Fruit fly (Drosophila melanogaster) whole organism, embryonic: Measurements from ENCODE around the gene Col4a1.

Experiments
- Awh ChIP-seq: fragments of 200-800 bp; sonication (Bioruptor generic); IDR thresholded peaks from 2 replicates; pipeline ENCODE4, ENCODE4 v1.3.6; 2022; ENCODE audit warnings: missing biosample characterization, missing genetic modification characterization
- Bgb ChIP-seq: fragments of 200-800 bp; sonication (Bioruptor generic); IDR thresholded peaks from 2 replicates; pipeline ENCODE4 v1.3.6; 2022; ENCODE audit warnings: missing biosample characterization, missing genetic modification characterization; ENCODE audit not compliant: partially characterized antibody
- C15 ChIP-seq: fragments of 200-800 bp; sonication (Bioruptor generic); IDR thresholded peaks from 3 replicates; pipeline ENCODE4 v1.3.6; 2022; ENCODE audit warnings: missing biosample characterization, missing genetic modification characterization
- CG10321 ChIP-seq: fragments of 200-800 bp; sonication (Bioruptor generic); IDR thresholded peaks from 2 replicates; pipeline ENCODE4 v1.3.6; 2022; ENCODE audit warnings: missing biosample characterization, missing genetic modification characterization
- CG10366 ChIP-seq: fragments of 200-800 bp; sonication (Bioruptor generic); IDR thresholded peaks from 2 replicates; pipeline ENCODE4 v1.3.6; 2022; ENCODE audit warnings: missing biosample characterization, missing genetic modification characterization
- CG10431 ChIP-seq: fragments of 200-800 bp; sonication (Bioruptor generic); optimal IDR thresholded peaks from 3 replicates; lab custom pipeline; 2018; ENCODE audit warnings: missing biosample characterization, mild to moderate bottlenecking, missing genetic modification characterization
- CG12391 ChIP-seq: fragments of 200-800 bp; sonication (Bioruptor generic); optimal IDR thresholded peaks from 3 replicates; lab custom pipeline; 2018; ENCODE audit warnings: missing biosample characterization, mild to moderate bottlenecking, missing genetic modification characterization, moderate library complexity
- CG14441 ChIP-seq: fragments of 200-800 bp; sonication (Bioruptor generic); IDR thresholded peaks from 2 replicates; pipeline ENCODE4 v1.3.6; 2022; ENCODE audit warnings: missing biosample characterization, missing genetic modification characterization
- CG14860 ChIP-seq: fragments of 200-800 bp; sonication (Bioruptor generic); IDR thresholded peaks from 3 replicates; pipeline ENCODE4 v1.3.6; 2022; ENCODE audit warnings: missing biosample characterization, missing genetic modification characterization; ENCODE audit not compliant: partially characterized antibody
- CG16815 ChIP-seq: fragments of 200-800 bp; sonication (Bioruptor generic); optimal IDR thresholded peaks from 3 replicates; lab custom pipeline; 2017; ENCODE audit warnings: missing biosample characterization, mild to moderate bottlenecking, missing genetic modification characterization
- CG18262 ChIP-seq: fragments of 200-800 bp; optimal IDR thresholded peaks from 3 replicates; lab custom pipeline; 2019; ENCODE audit warnings: missing biosample characterization, mild to moderate bottlenecking, missing genetic modification characterization, moderate library complexity
- CG5180 ChIP-seq: fragments of 200-800 bp; sonication (Bioruptor generic); optimal IDR thresholded peaks from 3 replicates; lab custom pipeline; 2017; ENCODE audit warnings: missing biosample characterization, missing genetic modification characterization, mild to moderate bottlenecking, moderate library complexity, missing genetic modification reagents
- CG6654 ChIP-seq: fragments of 200-800 bp; sonication (Bioruptor generic); optimal IDR thresholded peaks from 2 replicates; lab custom pipeline; 2017; ENCODE audit warnings: missing biosample characterization, mild to moderate bottlenecking, missing genetic modification characterization
- CG8281 ChIP-seq: fragments of 200-800 bp; sonication (Bioruptor generic); optimal IDR thresholded peaks from 2 replicates; lab custom pipeline; 2018; ENCODE audit warnings: missing biosample characterization, mild to moderate bottlenecking, missing genetic modification characterization, moderate library complexity
- CG9437 ChIP-seq: fragments of 200-800 bp; sonication (Bioruptor generic); optimal IDR thresholded peaks from 2 replicates; lab custom pipeline; 2018; ENCODE audit warnings: missing biosample characterization, mild to moderate bottlenecking, missing genetic modification characterization
- CG9797 ChIP-seq: fragments of 200-800 bp; sonication (Bioruptor generic); optimal IDR thresholded peaks from 3 replicates; lab custom pipeline; 2018; ENCODE audit warnings: missing biosample characterization, mild to moderate bottlenecking, missing genetic modification characterization
- D ChIP-seq, 2 experiments: fragments of 200-800 bp in 1 of 2; fragments of >200 bp in 1 of 2; sonication (Bioruptor generic) in 1 of 2; optimal IDR thresholded peaks; 2 replicates in 1 of 2; 3 replicates in 1 of 2; lab custom pipeline; 2017; ENCODE audit warnings: mild to moderate bottlenecking in 1 of 2, missing biosample characterization in 1 of 2, missing genetic modification characterization in 1 of 2, missing genetic modification reagents in 1 of 2
- Dip3 ChIP-seq: fragments of 200-800 bp; sonication (Bioruptor generic); optimal IDR thresholded peaks from 3 replicates; lab custom pipeline; 2016; ENCODE audit warnings: missing biosample characterization, missing genetic modification characterization
- Doc3 ChIP-seq: fragments of 200-800 bp; sonication (Bioruptor generic); IDR thresholded peaks from 3 replicates; pipeline ENCODE4 v1.3.6; 2022; ENCODE audit warnings: missing biosample characterization, missing genetic modification characterization; ENCODE audit not compliant: partially characterized antibody
- HLH4C ChIP-seq: fragments of 200-800 bp; sonication (Bioruptor generic); IDR thresholded peaks from 3 replicates; pipeline ENCODE4 v1.3.6; 2022; ENCODE audit warnings: missing biosample characterization, missing genetic modification characterization; ENCODE audit not compliant: partially characterized antibody
- Hmx ChIP-seq: fragments of 200-800 bp; sonication (Bioruptor generic); optimal IDR thresholded peaks from 2 replicates; lab custom pipeline; 2016; ENCODE audit warnings: missing biosample characterization, missing genetic modification characterization
- Hr78 ChIP-seq, 2 experiments: fragments of 200-800 bp in 1 of 2; fragments of >200 bp in 1 of 2; sonication (Bioruptor generic) in 1 of 2; optimal IDR thresholded peaks; 2 replicates each; lab custom pipeline; 2017 to 2019; ENCODE audit warnings: missing biosample characterization in 2 of 2, missing genetic modification characterization in 2 of 2, mild to moderate bottlenecking in 1 of 2, moderate library complexity in 1 of 2
- Lhr ChIP-seq: fragments of 200-800 bp; sonication (Bioruptor generic); optimal IDR thresholded peaks from 3 replicates; lab custom pipeline; 2017; ENCODE audit warnings: mild to moderate bottlenecking, missing biosample characterization, missing genetic modification reagents, missing genetic modification characterization
- Lpt ChIP-seq: fragments of >200 bp; optimal IDR thresholded peaks from 2 replicates; lab custom pipeline; 2018; ENCODE audit warnings: missing biosample characterization, missing genetic modification characterization
- MTF-1 ChIP-seq: fragments of 200-800 bp; sonication (Bioruptor generic); optimal IDR thresholded peaks from 2 replicates; lab custom pipeline; 2018; ENCODE audit warnings: missing biosample characterization, mild to moderate bottlenecking, missing genetic modification characterization, borderline replicate concordance
- Mes4 ChIP-seq: fragments of 200-800 bp; sonication (Bioruptor generic); optimal IDR thresholded peaks from 2 replicates; lab custom pipeline; 2016; ENCODE audit warnings: missing biosample characterization, missing genetic modification characterization
- Nf-YB ChIP-seq: fragments of 200-800 bp; sonication (Bioruptor generic); optimal IDR thresholded peaks from 3 replicates; lab custom pipeline; 2019; ENCODE audit warnings: missing biosample characterization, mild to moderate bottlenecking, missing genetic modification characterization, moderate library complexity
- Sry-β ChIP-seq: fragments of 200-800 bp; sonication (Bioruptor generic); optimal IDR thresholded peaks from 2 replicates; lab custom pipeline; 2018; ENCODE audit warnings: missing biosample characterization, mild to moderate bottlenecking, missing genetic modification characterization, moderate library complexity
- Trl ChIP-seq, 3 experiments: fragments of >200 bp in 2 of 3; fragments of 200-800 bp in 1 of 3; sonication (Bioruptor generic) in 1 of 3; optimal IDR thresholded peaks; 2 replicates in 1 of 3; 3 replicates in 2 of 3; lab custom pipeline; 2016 to 2017; ENCODE audit warnings: missing biosample characterization in 1 of 3, missing genetic modification characterization in 1 of 3
- Xbp1 ChIP-seq: fragments of 200-800 bp; sonication (Bioruptor generic); optimal IDR thresholded peaks from 3 replicates; lab custom pipeline; 2016; ENCODE audit warnings: missing biosample characterization, mild to moderate bottlenecking, missing genetic modification characterization
- cas ChIP-seq: fragments of 200-800 bp; sonication (Bioruptor generic); IDR thresholded peaks from 2 replicates; pipeline ENCODE4 v1.3.6; 2022; ENCODE audit warnings: missing biosample characterization, missing genetic modification characterization
- chm ChIP-seq: fragments of 200-800 bp; sonication (Bioruptor generic); IDR thresholded peaks from 2 replicates; pipeline ENCODE4 v1.3.6; 2022; ENCODE audit warnings: missing biosample characterization, missing genetic modification characterization
- danr ChIP-seq: fragments of 200-800 bp; sonication (Bioruptor generic); IDR thresholded peaks from 2 replicates; pipeline ENCODE4 v1.3.6; 2022; ENCODE audit warnings: missing biosample characterization, missing genetic modification characterization
- dmrt11E ChIP-seq: fragments of 200-800 bp; sonication (Bioruptor generic); optimal IDR thresholded peaks from 3 replicates; lab custom pipeline; 2018; ENCODE audit warnings: missing biosample characterization, mild to moderate bottlenecking, missing genetic modification characterization, moderate library complexity
- ems ChIP-seq: fragments of 200-800 bp; sonication (Bioruptor generic); optimal IDR thresholded peaks from 3 replicates; lab custom pipeline; 2016; ENCODE audit warnings: missing biosample characterization, missing genetic modification characterization
- grn ChIP-seq: fragments of 200-800 bp; sonication (Bioruptor generic); optimal IDR thresholded peaks from 3 replicates; lab custom pipeline; 2017; ENCODE audit warnings: missing biosample characterization, missing genetic modification characterization
- h ChIP-seq: fragments of >200 bp; optimal IDR thresholded peaks from 2 replicates; lab custom pipeline; 2017
- jigr1 ChIP-seq: fragments of 200-800 bp; sonication (Bioruptor generic); IDR thresholded peaks from 3 replicates; pipeline ENCODE4 v1.3.6; 2022; ENCODE audit warnings: missing biosample characterization, missing genetic modification characterization
- maf-S ChIP-seq: fragments of 200-800 bp; sonication (Bioruptor generic); optimal IDR thresholded peaks from 2 replicates; lab custom pipeline; 2016; ENCODE audit warnings: missing biosample characterization, missing genetic modification characterization
- nerfin-1 ChIP-seq: fragments of 200-800 bp; sonication (Bioruptor generic); optimal IDR thresholded peaks from 3 replicates; lab custom pipeline; 2019; ENCODE audit warnings: missing biosample characterization, mild to moderate bottlenecking, missing genetic modification characterization, moderate library complexity
- oc ChIP-seq: fragments of 200-800 bp; sonication (Bioruptor generic); optimal IDR thresholded peaks from 2 replicates; lab custom pipeline; 2018; ENCODE audit warnings: missing biosample characterization, mild to moderate bottlenecking, missing genetic modification characterization, moderate library complexity
- odd ChIP-seq: fragments of 200-800 bp; sonication (Bioruptor generic); optimal IDR thresholded peaks from 2 replicates; lab custom pipeline; 2017; ENCODE audit warnings: missing biosample characterization, mild to moderate bottlenecking, missing genetic modification characterization
- phol ChIP-seq: fragments of 200-800 bp; sonication (Bioruptor generic); optimal IDR thresholded peaks from 3 replicates; lab custom pipeline; 2018; ENCODE audit warnings: missing biosample characterization, mild to moderate bottlenecking, missing genetic modification characterization, moderate library complexity
- repo ChIP-seq: fragments of 200-800 bp; sonication (Bioruptor generic); optimal IDR thresholded peaks from 2 replicates; lab custom pipeline; 2016; ENCODE audit warnings: missing biosample characterization, missing genetic modification characterization
- slou ChIP-seq: fragments of 200-800 bp; sonication (Bioruptor generic); optimal IDR thresholded peaks from 3 replicates; lab custom pipeline; 2016; ENCODE audit warnings: missing biosample characterization, missing genetic modification characterization
- tup ChIP-seq: fragments of 200-800 bp; sonication (Bioruptor generic); optimal IDR thresholded peaks from 2 replicates; lab custom pipeline; 2016; ENCODE audit warnings: missing biosample characterization, mild to moderate bottlenecking, missing genetic modification characterization, moderate library complexity
- vvl ChIP-seq: fragments of 200-800 bp; sonication (Bioruptor generic); IDR thresholded peaks from 2 replicates; pipeline ENCODE4 v1.3.6; 2022; ENCODE audit warnings: missing biosample characterization, missing genetic modification characterization
- wor ChIP-seq: fragments of 200-800 bp; sonication (Bioruptor generic); IDR thresholded peaks from 2 replicates; pipeline ENCODE4 v1.3.6; 2022; ENCODE audit warnings: missing biosample characterization, missing genetic modification characterization

The Col4a1 gene

DNA sequence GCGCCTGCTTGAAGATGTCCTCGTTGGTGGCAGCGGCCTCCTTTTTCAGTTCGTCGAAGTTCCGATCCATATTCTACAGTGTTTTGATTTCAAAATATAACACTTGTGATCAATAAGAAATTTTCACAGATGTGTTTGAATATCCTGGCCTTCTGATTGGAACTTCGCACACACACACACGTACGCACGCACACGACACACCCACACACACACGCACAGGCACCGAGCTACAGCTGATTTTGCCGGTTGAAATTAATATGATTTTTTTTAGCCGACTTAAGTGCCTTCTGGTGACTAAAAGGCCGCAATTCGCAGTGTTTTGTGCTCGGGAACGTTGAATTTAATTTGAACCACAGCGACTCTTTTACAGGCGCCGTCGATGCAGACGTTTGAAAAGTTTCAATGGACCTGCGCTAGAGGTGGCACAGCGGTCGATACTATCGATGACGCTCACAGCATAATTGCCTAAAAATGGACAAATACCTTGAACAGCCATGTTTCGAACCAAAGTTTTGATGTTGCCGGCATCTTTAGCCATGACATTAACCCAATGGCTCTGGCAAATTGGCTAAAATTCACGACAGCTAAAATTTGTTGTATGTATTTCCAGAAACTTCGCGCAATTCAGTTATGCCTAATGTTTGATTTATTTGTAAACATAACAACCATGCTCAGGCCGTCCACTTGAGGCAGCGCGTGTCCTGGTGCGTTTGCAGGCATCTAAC is 19.9 kb upstream of the Col4a1 start, which contains the start of gene Rtnl1 (continued):
- TF ChIP-seq CG10321 (GFP tag; lab: Robert Waterston, UW) = no peak
- no peak for TF ChIP-seq oc (tag; lab: Kevin White, UChicago)
- no peak for TF ChIP-seq danr (GFP tag; lab: Robert Waterston, UW)
- TF ChIP-seq Sry-β = peak; percentile 81
- TF ChIP-seq CG16815 (GFP tag; lab: Kevin White, UChicago) = no peak
- TF ChIP-seq CG5180 = no peak
- no peak for TF ChIP-seq h (lab: Kevin White, UChicago)
- no peak for TF ChIP-seq slou (GFP tag; lab: Kevin White, UChicago)
- TF ChIP-seq CG10431 = no peak
- no peak for TF ChIP-seq Hr78 (GFP tag; optimal IDR thresholded peaks at IDR 0.05; lab: Kevin White, UChicago)
- no peak for TF ChIP-seq Awh
- TF ChIP-seq CG14860 (GFP tag; lab: Robert Waterston, UW) = peak; percentile 79
- TF ChIP-seq tup (GFP tag; lab: Kevin White, UChicago) = no peak
- peak; percentile 94 for TF ChIP-seq Lhr (GFP tag; lab: Kevin White, UChicago)
- peak; percentile 10 for TF ChIP-seq CG6654
- TF ChIP-seq cas (GFP tag; lab: Robert Waterston, UW) = no peak
- TF ChIP-seq ems = no peak
- no peak for TF ChIP-seq wor (GFP tag; lab: Robert Waterston, UW)
- TF ChIP-seq CG8281 (tag; lab: Kevin White, UChicago) = no peak
- TF ChIP-seq CG14441 (GFP tag; lab: Robert Waterston, UW) = no peak
- TF ChIP-seq Xbp1 (GFP tag; lab: Kevin White, UChicago) = peak; percentile 52
- TF ChIP-seq Lpt (GFP tag; lab: Kevin White, UChicago) = no peak
- TF ChIP-seq odd = no peak
- TF ChIP-seq repo = peak; percentile 26
- TF ChIP-seq Trl (optimal IDR thresholded peaks at IDR 0.05; lab: Kevin White, UChicago) = no peak
- peak; percentile 22 for TF ChIP-seq Trl (GFP tag; optimal IDR thresholded peaks at IDR 0.05; lab: Kevin White, UChicago)
- no peak for TF ChIP-seq Mes4 (GFP tag; lab: Kevin White, UChicago)
- TF ChIP-seq HLH4C (GFP tag; lab: Robert Waterston, UW) = peak; percentile 82
- TF ChIP-seq dmrt11E (tag; lab: Kevin White, UChicago) = peak; percentile 18
- TF ChIP-seq chm = peak; percentile 48; the same call in 1 of the 2 replicates
- no peak for TF ChIP-seq Hmx (GFP tag; lab: Kevin White, UChicago)
- no peak for TF ChIP-seq CG9437 (GFP tag; lab: Kevin White, UChicago)
- TF ChIP-seq C15 (GFP tag; lab: Robert Waterston, UW) = no peak
- peak; percentile 22 for TF ChIP-seq CG18262 (tag; lab: Kevin White, UChicago)
- no peak for TF ChIP-seq D (optimal IDR thresholded peaks at IDR 0.05; lab: Kevin White, UChicago)
- no peak for TF ChIP-seq D (GFP tag; optimal IDR thresholded peaks at IDR 0.05; lab: Kevin White, UChicago)
- peak; percentile 95 for TF ChIP-seq Bgb
- TF ChIP-seq Nf-YB (GFP tag; lab: Kevin White, UChicago) = peak; percentile 21
- no peak for TF ChIP-seq jigr1 (GFP tag; lab: Robert Waterston, UW)
- peak; percentile 11 for TF ChIP-seq Dip3 (GFP tag; lab: Kevin White, UChicago)
- TF ChIP-seq CG12391 (tag; lab: Kevin White, UChicago) = peak; percentile 51
- peak; percentile 80 for TF ChIP-seq CG9797 (GFP tag; lab: Kevin White, UChicago)
- no peak for TF ChIP-seq grn (GFP tag; lab: Kevin White, UChicago)
- TF ChIP-seq Doc3 (GFP tag; lab: Robert Waterston, UW) = peak; percentile 80
- peak; percentile 54; the same call in 1 of the 2 replicates for TF ChIP-seq vvl (GFP tag; lab: Robert Waterston, UW)
- TF ChIP-seq phol (tag; lab: Kevin White, UChicago) = peak; percentile 81
- no peak for TF ChIP-seq MTF-1 (GFP tag; lab: Kevin White, UChicago)
- TF ChIP-seq nerfin-1 = peak; percentile 16
- TF ChIP-seq maf-S (GFP tag; lab: Kevin White, UChicago) = peak; percentile 2
- no peak for TF ChIP-seq CG10366
